Worm (Caenorhabditis elegans) whole organism, young adult: ENCODE measurements around the gene fbxb-104.

ENCODE experiments used
- ccch-3 ChIP-seq: fragments of 200-800 bp; sonication (Bioruptor generic); optimal IDR thresholded peaks from 2 replicates; lab custom pipeline; 2018; ENCODE audit warnings: mild to moderate bottlenecking, missing genetic modification characterization, missing compliant biosample characterization
- ceh-58 ChIP-seq: fragments of 200-800 bp; sonication (Bioruptor generic); IDR thresholded peaks from 2 replicates; pipeline ENCODE4 v1.3.6; 2022; ENCODE audit warnings: missing genetic modification characterization, missing compliant biosample characterization
- dox-1 ChIP-seq: fragments of 200-800 bp; sonication (Bioruptor generic); IDR thresholded peaks from 2 replicates; pipeline ENCODE4 v1.3.6; 2022; ENCODE audit warnings: missing genetic modification reagents, missing genetic modification characterization, missing compliant biosample characterization
- hsf-1 ChIP-seq: fragments of 200-800 bp; sonication (Bioruptor generic); IDR thresholded peaks from 2 replicates; pipeline ENCODE4 v1.3.6; 2022; ENCODE audit warnings: missing genetic modification reagents, missing genetic modification characterization, missing compliant biosample characterization
- sea-2 ChIP-seq: fragments of 200-800 bp; sonication (Bioruptor generic); IDR thresholded peaks from 2 replicates; pipeline ENCODE4 v1.3.6; 2022; ENCODE audit warnings: missing genetic modification characterization, missing compliant biosample characterization
- somi-1 ChIP-seq: fragments of 200-800 bp; sonication (Bioruptor generic); optimal IDR thresholded peaks from 2 replicates; lab custom pipeline; 2018; ENCODE audit warnings: mild to moderate bottlenecking, missing genetic modification characterization, missing compliant biosample characterization
- ztf-22 ChIP-seq: fragments of 200-800 bp; sonication (Bioruptor generic); optimal IDR thresholded peaks from 2 replicates; lab custom pipeline; 2018; ENCODE audit warnings: mild to moderate bottlenecking, missing genetic modification characterization, moderate library complexity, missing compliant biosample characterization

- TF ChIP-seq sea-2 (GFP tag; lab: Robert Waterston, UW): no peak
- no peak for TF ChIP-seq ztf-22 (GFP tag; lab: Kevin White, UChicago)
- TF ChIP-seq ceh-58 (GFP tag; lab: Robert Waterston, UW): no peak
- TF ChIP-seq ccch-3 (GFP tag; lab: Kevin White, UChicago): no peak
- TF ChIP-seq somi-1: no peak
- no peak for TF ChIP-seq dox-1 (GFP tag; lab: Robert Waterston, UW)
- TF ChIP-seq hsf-1 (GFP tag; lab: Robert Waterston, UW): no peak
Measured at ce11 chrII:3481584-3481983, 4.5 kb upstream of the fbxb-104 start, which contains the start of gene Y49F6B.8.
